Fruit fly (Drosophila melanogaster) whole organism, embryonic: Measurements from ENCODE around the gene Cpr5C.

Experiments
- Adf1 ChIP-seq: fragments of 200-800 bp; sonication (Bioruptor generic); IDR thresholded peaks from 2 replicates; pipeline ENCODE4 v1.3.6; 2022; ENCODE audit warnings: missing biosample characterization, missing genetic modification characterization
- B-H2 ChIP-seq: fragments of 200-800 bp; sonication (Bioruptor generic); optimal IDR thresholded peaks from 2 replicates; lab custom pipeline; 2018; ENCODE audit warnings: missing biosample characterization, mild to moderate bottlenecking, missing genetic modification characterization
- CG10431 ChIP-seq: fragments of 200-800 bp; sonication (Bioruptor generic); optimal IDR thresholded peaks from 3 replicates; lab custom pipeline; 2018; ENCODE audit warnings: missing biosample characterization, mild to moderate bottlenecking, missing genetic modification characterization
- CG10543 ChIP-seq: fragments of 200-800 bp; sonication (Bioruptor generic); optimal IDR thresholded peaks from 3 replicates; lab custom pipeline; 2017; ENCODE audit warnings: missing biosample characterization, mild to moderate bottlenecking, missing genetic modification characterization, moderate library complexity
- CG12942 ChIP-seq: fragments of 200-800 bp; sonication (Bioruptor generic); optimal IDR thresholded peaks from 3 replicates; lab custom pipeline; 2016; ENCODE audit warnings: missing biosample characterization, missing genetic modification characterization
- CG13296 ChIP-seq: fragments of 200-800 bp; sonication (Bioruptor generic); optimal IDR thresholded peaks from 3 replicates; lab custom pipeline; 2018; ENCODE audit warnings: missing biosample characterization, mild to moderate bottlenecking, missing genetic modification characterization
- CG14050 ChIP-seq: fragments of 200-800 bp; sonication (Bioruptor generic); IDR thresholded peaks from 3 replicates; pipeline ENCODE4 v1.3.6; 2022; ENCODE audit warnings: missing biosample characterization, missing genetic modification characterization
- CG15073 ChIP-seq: fragments of 200-800 bp; sonication (Bioruptor generic); optimal IDR thresholded peaks from 2 replicates; lab custom pipeline; 2016; ENCODE audit warnings: missing biosample characterization, missing genetic modification characterization
- CG15479 ChIP-seq: fragments of 200-800 bp; sonication (Bioruptor generic); optimal IDR thresholded peaks from 3 replicates; lab custom pipeline; 2019; ENCODE audit warnings: missing biosample characterization, mild to moderate bottlenecking, missing genetic modification characterization, moderate library complexity
- CG15601 ChIP-seq: fragments of 200-800 bp; sonication (Bioruptor generic); optimal IDR thresholded peaks from 3 replicates; lab custom pipeline; 2019; ENCODE audit warnings: missing biosample characterization, mild to moderate bottlenecking, missing genetic modification characterization, moderate library complexity
- CG1603 ChIP-seq: fragments of 200-800 bp; sonication (Bioruptor generic); optimal IDR thresholded peaks from 2 replicates; lab custom pipeline; 2019; ENCODE audit warnings: missing biosample characterization, mild to moderate bottlenecking, missing genetic modification characterization, moderate library complexity
- CG2199 ChIP-seq: fragments of 200-800 bp; sonication (Bioruptor generic); IDR thresholded peaks from 3 replicates; pipeline ENCODE4 v1.3.6; 2022; ENCODE audit warnings: missing biosample characterization, missing genetic modification characterization
- CG30020 ChIP-seq: fragments of 200-800 bp; optimal IDR thresholded peaks from 2 replicates; lab custom pipeline; 2019; ENCODE audit warnings: missing biosample characterization, mild to moderate bottlenecking, missing genetic modification characterization, moderate library complexity
- CG4282 ChIP-seq: fragments of 200-800 bp; sonication (Bioruptor generic); optimal IDR thresholded peaks from 2 replicates; lab custom pipeline; 2016; ENCODE audit warnings: missing biosample characterization, missing genetic modification characterization
- CG5180 ChIP-seq: fragments of 200-800 bp; sonication (Bioruptor generic); optimal IDR thresholded peaks from 3 replicates; lab custom pipeline; 2017; ENCODE audit warnings: missing biosample characterization, missing genetic modification characterization, mild to moderate bottlenecking, moderate library complexity, missing genetic modification reagents
- CG6272 ChIP-seq: fragments of 200-800 bp; sonication (Bioruptor generic); IDR thresholded peaks from 2 replicates; pipeline ENCODE4 v1.3.6; 2022; ENCODE audit warnings: missing biosample characterization, missing genetic modification characterization
- CG7928 ChIP-seq: fragments of 200-800 bp; sonication (Bioruptor generic); optimal IDR thresholded peaks from 2 replicates; lab custom pipeline; 2017; ENCODE audit warnings: missing biosample characterization, mild to moderate bottlenecking, missing genetic modification characterization
- CG8765 ChIP-seq: fragments of 200-800 bp; sonication (Bioruptor generic); IDR thresholded peaks from 2 replicates; pipeline ENCODE4 v1.3.6; 2022; ENCODE audit warnings: missing biosample characterization, missing genetic modification characterization
- CHES-1-like ChIP-seq: fragments of 200-800 bp; sonication (Bioruptor generic); optimal IDR thresholded peaks from 2 replicates; lab custom pipeline; 2016; ENCODE audit warnings: missing biosample characterization, missing genetic modification characterization
- Chrac-16 ChIP-seq: fragments of 200-800 bp; sonication (Bioruptor generic); optimal IDR thresholded peaks from 3 replicates; lab custom pipeline; 2016; ENCODE audit warnings: missing biosample characterization, missing genetic modification characterization
- Dip3 ChIP-seq: fragments of 200-800 bp; sonication (Bioruptor generic); optimal IDR thresholded peaks from 3 replicates; lab custom pipeline; 2016; ENCODE audit warnings: missing biosample characterization, missing genetic modification characterization
- Fer3 ChIP-seq: fragments of 200-800 bp; sonication (Bioruptor generic); optimal IDR thresholded peaks from 2 replicates; lab custom pipeline; 2018; ENCODE audit warnings: missing biosample characterization, mild to moderate bottlenecking, missing genetic modification characterization, moderate library complexity
- Hmx ChIP-seq: fragments of 200-800 bp; sonication (Bioruptor generic); optimal IDR thresholded peaks from 2 replicates; lab custom pipeline; 2016; ENCODE audit warnings: missing biosample characterization, missing genetic modification characterization
- MTF-1 ChIP-seq: fragments of 200-800 bp; sonication (Bioruptor generic); optimal IDR thresholded peaks from 2 replicates; lab custom pipeline; 2018; ENCODE audit warnings: missing biosample characterization, mild to moderate bottlenecking, missing genetic modification characterization, borderline replicate concordance
- Neu2 ChIP-seq: fragments of 200-800 bp; sonication (Bioruptor generic); optimal IDR thresholded peaks from 3 replicates; lab custom pipeline; 2016; ENCODE audit warnings: missing biosample characterization, missing genetic modification characterization, borderline replicate concordance
- Nf-YC ChIP-seq: fragments of 200-800 bp; optimal IDR thresholded peaks from 3 replicates; lab custom pipeline; 2019; ENCODE audit warnings: missing biosample characterization, mild to moderate bottlenecking, missing genetic modification characterization, moderate library complexity
- Ptx1 ChIP-seq: fragments of 200-800 bp; sonication (Bioruptor generic); IDR thresholded peaks from 2 replicates; pipeline ENCODE4 v1.3.6; 2022; ENCODE audit warnings: missing biosample characterization, missing genetic modification characterization
- TFAM ChIP-seq: fragments of 200-800 bp; sonication (Bioruptor generic); optimal IDR thresholded peaks from 2 replicates; lab custom pipeline; 2017; ENCODE audit warnings: missing biosample characterization, missing genetic modification characterization, inconsistent platforms
- ara ChIP-seq: fragments of 200-800 bp; sonication (Bioruptor generic); IDR thresholded peaks from 2 replicates; pipeline ENCODE4 v1.3.6; 2022; ENCODE audit warnings: missing biosample characterization, missing genetic modification characterization
- ase ChIP-seq: fragments of 200-800 bp; sonication (Bioruptor generic); IDR thresholded peaks from 3 replicates; pipeline ENCODE4 v1.3.6; 2022; ENCODE audit warnings: missing biosample characterization, missing genetic modification characterization
- ato ChIP-seq: fragments of 200-800 bp; sonication (Bioruptor generic); IDR thresholded peaks from 2 replicates; pipeline ENCODE4 v1.3.6; 2022; ENCODE audit warnings: missing biosample characterization, missing genetic modification characterization; ENCODE audit not compliant: partially characterized antibody
- bowl ChIP-seq: fragments of 200-800 bp; sonication (Bioruptor generic); IDR thresholded peaks from 2 replicates; pipeline ENCODE4 v1.3.6; 2022; ENCODE audit warnings: missing biosample characterization, missing genetic modification characterization
- bsh ChIP-seq, 2 experiments: fragments of 200-800 bp; sonication (Bioruptor generic); optimal IDR thresholded peaks; 2 replicates each; lab custom pipeline; 2017 to 2018; ENCODE audit warnings: mild to moderate bottlenecking in 2 of 2, missing biosample characterization in 2 of 2, missing genetic modification characterization in 2 of 2, moderate library complexity in 1 of 2
- cas ChIP-seq: fragments of 200-800 bp; sonication (Bioruptor generic); IDR thresholded peaks from 2 replicates; pipeline ENCODE4 v1.3.6; 2022; ENCODE audit warnings: missing biosample characterization, missing genetic modification characterization
- chn ChIP-seq: fragments of 200-800 bp; sonication (Bioruptor generic); optimal IDR thresholded peaks from 2 replicates; lab custom pipeline; 2016; ENCODE audit warnings: missing biosample characterization, missing genetic modification characterization
- dysf ChIP-seq: fragments of 200-800 bp; sonication (Bioruptor generic); IDR thresholded peaks from 3 replicates; pipeline ENCODE4 v1.3.6; 2022; ENCODE audit warnings: missing biosample characterization, missing genetic modification characterization
- eve ChIP-seq, 2 experiments: fragments of >200 bp; optimal IDR thresholded peaks; 2 replicates each; lab custom pipeline; 2017; ENCODE audit warnings: missing biosample characterization in 2 of 2, missing genetic modification characterization in 2 of 2
- fru ChIP-seq: fragments of >200 bp; optimal IDR thresholded peaks from 2 replicates; lab custom pipeline; 2017
- gce ChIP-seq: fragments of 200-800 bp; sonication (Bioruptor generic); IDR thresholded peaks from 3 replicates; pipeline ENCODE4 v1.3.6; 2022; ENCODE audit warnings: missing biosample characterization, missing genetic modification characterization
- hb ChIP-seq: fragments of 200-800 bp; sonication (Bioruptor generic); IDR thresholded peaks from 3 replicates; pipeline ENCODE4 v1.3.6; 2022; ENCODE audit warnings: missing biosample characterization, missing genetic modification characterization; ENCODE audit not compliant: partially characterized antibody
- hth ChIP-seq: fragments of >200 bp; optimal IDR thresholded peaks from 2 replicates; lab custom pipeline; 2017; ENCODE audit warnings: inconsistent platforms
- lov ChIP-seq, 2 experiments: fragments of 200-800 bp in 1 of 2; fragments of >200 bp in 1 of 2; sonication (Bioruptor generic) in 1 of 2; IDR thresholded peaks in 1 of 2; optimal IDR thresholded peaks in 1 of 2; 2 replicates in 1 of 2; 3 replicates in 1 of 2; pipeline versions ENCODE4 v1.3.6 to Lab custom; 2017 to 2022; ENCODE audit warnings: missing biosample characterization in 1 of 2, missing genetic modification characterization in 1 of 2
- phol ChIP-seq: fragments of 200-800 bp; sonication (Bioruptor generic); optimal IDR thresholded peaks from 3 replicates; lab custom pipeline; 2018; ENCODE audit warnings: missing biosample characterization, mild to moderate bottlenecking, missing genetic modification characterization, moderate library complexity
- repo ChIP-seq: fragments of 200-800 bp; sonication (Bioruptor generic); optimal IDR thresholded peaks from 2 replicates; lab custom pipeline; 2016; ENCODE audit warnings: missing biosample characterization, missing genetic modification characterization
- seq ChIP-seq: fragments of 200-800 bp; sonication (Bioruptor generic); IDR thresholded peaks from 2 replicates; pipeline ENCODE4 v1.3.6; 2022; ENCODE audit warnings: missing biosample characterization, missing genetic modification characterization
- sim ChIP-seq: fragments of 200-800 bp; sonication (Bioruptor generic); IDR thresholded peaks from 2 replicates; pipeline ENCODE4 v1.3.6; 2022; ENCODE audit warnings: missing biosample characterization, missing genetic modification characterization
- stwl ChIP-seq: fragments of 200-800 bp; sonication (Bioruptor generic); optimal IDR thresholded peaks from 3 replicates; lab custom pipeline; 2018; ENCODE audit warnings: missing biosample characterization, mild to moderate bottlenecking, missing genetic modification characterization, moderate library complexity
- twi ChIP-seq: fragments of 200-800 bp; optimal IDR thresholded peaks from 2 replicates; lab custom pipeline; 2019; ENCODE audit warnings: missing biosample characterization, mild to moderate bottlenecking, missing genetic modification characterization, moderate library complexity
- vfl ChIP-seq: fragments of 200-800 bp; sonication (Bioruptor generic); optimal IDR thresholded peaks from 2 replicates; lab custom pipeline; 2016; ENCODE audit warnings: missing biosample characterization, missing genetic modification characterization
- wdn ChIP-seq: fragments of 200-800 bp; sonication (Bioruptor generic); IDR thresholded peaks from 2 replicates; pipeline ENCODE4 v1.3.6; 2022; ENCODE audit warnings: missing biosample characterization, missing genetic modification characterization

The Cpr5C gene

DNA sequence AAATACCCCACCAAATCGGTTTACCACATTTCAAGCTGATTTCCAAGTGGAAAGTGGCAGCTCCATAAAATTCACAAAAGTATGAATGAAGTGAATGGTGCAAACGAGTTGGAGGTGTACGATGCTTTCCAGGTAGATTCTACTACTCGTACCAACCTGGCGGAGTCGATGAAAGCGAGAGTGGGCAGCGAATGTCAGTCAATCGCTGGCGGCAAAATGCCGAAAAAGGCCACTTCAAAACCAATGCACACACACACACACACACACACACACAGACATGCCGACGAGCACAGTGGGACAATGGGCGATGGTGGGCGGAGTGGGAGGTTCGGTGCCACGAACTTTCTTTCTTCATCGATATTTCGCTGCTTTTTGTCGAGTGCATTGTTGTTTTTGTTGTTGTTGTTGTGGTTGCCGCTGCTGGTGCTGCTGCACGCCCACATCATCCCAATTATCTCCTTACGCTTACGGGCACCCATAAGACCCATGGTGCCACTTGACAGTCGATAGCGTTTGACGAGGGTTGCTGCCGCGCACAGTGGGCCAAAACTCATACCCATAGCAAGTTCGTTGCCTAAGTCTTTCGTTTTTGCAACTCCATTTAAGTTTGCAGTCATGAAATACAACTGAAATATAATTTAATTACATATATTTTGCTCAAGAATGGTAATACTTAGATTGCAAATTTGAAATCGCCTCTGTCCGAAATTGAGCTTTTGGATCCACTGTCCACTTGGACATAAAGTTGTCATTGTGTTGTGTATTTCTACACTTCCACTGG, 21.0 kb upstream of the Cpr5C start (continued):
- TF ChIP-seq CG13296 (GFP tag; lab: Kevin White, UChicago) (no peak), bsh (GFP tag; optimal IDR thresholded peaks at IDR 0.05; lab: Kevin White, UChicago) (peak in 1 of 2 experiments; percentile 58), B-H2 (GFP tag; lab: Kevin White, UChicago) (no peak), stwl (no peak), Nf-YC (tag; lab: Kevin White, UChicago) (no peak), hb (GFP tag; lab: Robert Waterston, UW) (no peak), cas (GFP tag; lab: Robert Waterston, UW) (no peak), sim (GFP tag; lab: Robert Waterston, UW) (no peak), chn (GFP tag; lab: Kevin White, UChicago) (no peak), CG15479 (no peak), Ptx1 (GFP tag; lab: Robert Waterston, UW) (peak; percentile 49), gce (GFP tag; lab: Robert Waterston, UW) (no peak), vfl (GFP tag; lab: Kevin White, UChicago) (no peak), CG12942 (GFP tag; lab: Kevin White, UChicago) (no peak), CG15073 (no peak), CG1603 (peak; percentile 74), CG30020 (tag; lab: Kevin White, UChicago) (no peak), CG4282 (GFP tag; lab: Kevin White, UChicago) (no peak), Dip3 (GFP tag; lab: Kevin White, UChicago) (no peak), CG5180 (GFP tag; lab: Kevin White, UChicago) (no peak), ato (GFP tag; lab: Robert Waterston, UW) (no peak), wdn (GFP tag; lab: Robert Waterston, UW) (no peak), CG7928 (GFP tag; lab: Kevin White, UChicago) (no peak), CG14050 (no peak), CG10543 (GFP tag; lab: Kevin White, UChicago) (no peak), CG2199 (GFP tag; lab: Robert Waterston, UW) (no peak), Fer3 (no peak), Neu2 (no peak), hth (lab: Kevin White, UChicago) (no peak), CG10431 (no peak), TFAM (GFP tag; lab: Kevin White, UChicago) (no peak), ase (0 out of 3 replicates have a peak, but pooled peaks have one; percentile 28), fru (no peak), seq (GFP tag; lab: Robert Waterston, UW) (no peak), Chrac-16 (GFP tag; lab: Kevin White, UChicago) (peak; percentile 27), CHES-1-like (GFP tag; lab: Kevin White, UChicago) (no peak), bowl (GFP tag; lab: Robert Waterston, UW) (no peak), CG6272 (no peak), eve (GFP tag; optimal IDR thresholded peaks at IDR 0.05; lab: Kevin White, UChicago) (no peak), ara (no peak), MTF-1 (GFP tag; lab: Kevin White, UChicago) (no peak), repo (GFP tag; lab: Kevin White, UChicago) (no peak), dysf (GFP tag; lab: Robert Waterston, UW) (peak; percentile 51; the same call in 2 of the 3 replicates), Hmx (no peak), CG15601 (tag; lab: Kevin White, UChicago) (peak; percentile 1), twi (tag; lab: Kevin White, UChicago) (no peak), CG8765 (GFP tag; lab: Robert Waterston, UW) (no peak), phol (peak; percentile 62), lov (optimal IDR thresholded peaks at IDR 0.05; lab: Kevin White, UChicago) (no peak), lov (GFP tag; IDR thresholded peaks at IDR 0.05; lab: Robert Waterston, UW) (no peak), Adf1 (GFP tag; lab: Robert Waterston, UW) (no peak)
